Worm (Caenorhabditis elegans) whole organism, L3 larva: Measurements from ENCODE around the gene dhp-2.

Experiments
- ZK546.5 ChIP-seq: sonication (generic microtip); optimal IDR thresholded peaks from 2 replicates; lab custom pipeline; 2017; ENCODE audit warnings: missing biosample characterization, missing genetic modification characterization
- ceh-28 ChIP-seq: fragments of 150-350 bp; optimal IDR thresholded peaks from 2 replicates; lab custom pipeline; 2014; ENCODE audit warnings: missing biosample characterization, missing genetic modification reagents, missing genetic modification characterization
- ceh-9 ChIP-seq: sonication (generic microtip); optimal IDR thresholded peaks from 2 replicates; lab custom pipeline; 2018; ENCODE audit warnings: missing biosample characterization, missing genetic modification characterization
- egl-5 ChIP-seq: fragments of 150-350 bp; optimal IDR thresholded peaks from 2 replicates; lab custom pipeline; 2017; ENCODE audit warnings: missing biosample characterization, missing genetic modification reagents, missing genetic modification characterization, inconsistent platforms
- elt-1 ChIP-seq: fragments of 150-350 bp; optimal IDR thresholded peaks from 2 replicates; lab custom pipeline; 2014; ENCODE audit warnings: missing biosample characterization, missing genetic modification characterization
- elt-3 ChIP-seq, 3 experiments: fragments of 150-350 bp in 1 of 3; sonication (generic microtip) in 2 of 3; optimal IDR thresholded peaks; 2 replicates in 2 of 3; 4 replicates in 1 of 3; lab custom pipeline; 2014 to 2017; ENCODE audit warnings: missing biosample characterization in 3 of 3, missing genetic modification characterization in 3 of 3
- eor-1 ChIP-seq, 2 experiments: fragments of 150-350 bp; optimal IDR thresholded peaks; 2 replicates each; lab custom pipeline; 2014 to 2018; ENCODE audit warnings: missing biosample characterization in 2 of 2, missing genetic modification characterization in 2 of 2
- fkh-10 ChIP-seq: sonication (generic microtip); optimal IDR thresholded peaks from 2 replicates; lab custom pipeline; 2017; ENCODE audit warnings: missing biosample characterization, missing genetic modification reagents, missing genetic modification characterization
- fkh-2 ChIP-seq: fragments of 150-350 bp; optimal IDR thresholded peaks from 2 replicates; lab custom pipeline; 2014; ENCODE audit warnings: missing biosample characterization, missing genetic modification reagents, missing genetic modification characterization
- fos-1 ChIP-seq: fragments of 150-350 bp; optimal IDR thresholded peaks from 2 replicates; lab custom pipeline; 2014; ENCODE audit warnings: missing biosample characterization, missing genetic modification characterization
- hmg-11 ChIP-seq: sonication (generic microtip); optimal IDR thresholded peaks from 2 replicates; lab custom pipeline; 2016; ENCODE audit warnings: missing genetic modification characterization, missing compliant biosample characterization
- lin-15B ChIP-seq: fragments of 150-350 bp; optimal IDR thresholded peaks from 2 replicates; lab custom pipeline; 2014; ENCODE audit warnings: missing biosample characterization, missing genetic modification characterization
- lin-39 ChIP-seq: fragments of 150-350 bp; optimal IDR thresholded peaks from 2 replicates; lab custom pipeline; 2018; ENCODE audit warnings: missing biosample characterization, missing genetic modification reagents, missing genetic modification characterization
- lsy-12 ChIP-seq: sonication (generic microtip); optimal IDR thresholded peaks from 2 replicates; lab custom pipeline; 2016; ENCODE audit warnings: mild to moderate bottlenecking, missing genetic modification characterization, missing compliant biosample characterization
- mdl-1 ChIP-seq: fragments of 150-350 bp; optimal IDR thresholded peaks from 2 replicates; lab custom pipeline; 2014; ENCODE audit warnings: missing biosample characterization, missing genetic modification characterization
- nfya-1 ChIP-seq: sonication (generic microtip); optimal IDR thresholded peaks from 2 replicates; lab custom pipeline; 2017; ENCODE audit warnings: missing genetic modification characterization, mild to moderate bottlenecking, missing compliant biosample characterization, antibody characterized with exemption, moderate library complexity; ENCODE audit not compliant: insufficient read depth
- nhr-11 ChIP-seq: fragments of 150-350 bp; optimal IDR thresholded peaks from 2 replicates; lab custom pipeline; 2014; ENCODE audit warnings: missing biosample characterization, missing genetic modification characterization
- nhr-12 ChIP-seq: fragments of 150-350 bp; optimal IDR thresholded peaks from 2 replicates; lab custom pipeline; 2014; ENCODE audit warnings: missing biosample characterization, missing genetic modification characterization
- nhr-23 ChIP-seq: fragments of 150-350 bp; optimal IDR thresholded peaks from 2 replicates; lab custom pipeline; 2014; ENCODE audit warnings: missing biosample characterization, missing genetic modification reagents, missing genetic modification characterization
- nhr-237 ChIP-seq: fragments of 150-350 bp; optimal IDR thresholded peaks from 2 replicates; lab custom pipeline; 2014; ENCODE audit warnings: missing biosample characterization, missing genetic modification characterization
- nhr-25 ChIP-seq: sonication (generic microtip); optimal IDR thresholded peaks from 2 replicates; lab custom pipeline; 2017; ENCODE audit warnings: missing biosample characterization, missing genetic modification characterization
- nhr-28 ChIP-seq: fragments of 150-350 bp; optimal IDR thresholded peaks from 2 replicates; lab custom pipeline; 2014; ENCODE audit warnings: missing biosample characterization, missing genetic modification characterization
- nhr-43 ChIP-seq: sonication (generic microtip); optimal IDR thresholded peaks from 2 replicates; lab custom pipeline; 2016; ENCODE audit warnings: mild to moderate bottlenecking, missing genetic modification characterization, missing compliant biosample characterization; ENCODE audit not compliant: poor library complexity, severe bottlenecking
- nhr-67 ChIP-seq: fragments of 150-350 bp; optimal IDR thresholded peaks from 2 replicates; lab custom pipeline; 2014; ENCODE audit warnings: missing biosample characterization, missing genetic modification characterization
- pha-4 ChIP-seq: fragments of 150-350 bp; optimal IDR thresholded peaks from 2 replicates; lab custom pipeline; 2014; ENCODE audit warnings: missing biosample characterization, missing genetic modification reagents, missing genetic modification characterization
- pqm-1 ChIP-seq: fragments of 150-350 bp; optimal IDR thresholded peaks from 2 replicates; lab custom pipeline; 2017; ENCODE audit warnings: missing biosample characterization, missing genetic modification characterization, inconsistent platforms
- skn-1 ChIP-seq: fragments of 150-350 bp; optimal IDR thresholded peaks from 2 replicates; lab custom pipeline; 2014; ENCODE audit warnings: missing biosample characterization, missing genetic modification characterization
- unc-62 ChIP-seq: fragments of 150-350 bp; sonication (generic microtip); optimal IDR thresholded peaks from 4 replicates; lab custom pipeline; 2014; ENCODE audit warnings: missing biosample characterization, missing genetic modification reagents, missing genetic modification characterization
- ztf-11 ChIP-seq: fragments of 150-350 bp; optimal IDR thresholded peaks from 2 replicates; lab custom pipeline; 2014; ENCODE audit warnings: missing biosample characterization, missing genetic modification characterization

The dhp-2 gene

DNA sequence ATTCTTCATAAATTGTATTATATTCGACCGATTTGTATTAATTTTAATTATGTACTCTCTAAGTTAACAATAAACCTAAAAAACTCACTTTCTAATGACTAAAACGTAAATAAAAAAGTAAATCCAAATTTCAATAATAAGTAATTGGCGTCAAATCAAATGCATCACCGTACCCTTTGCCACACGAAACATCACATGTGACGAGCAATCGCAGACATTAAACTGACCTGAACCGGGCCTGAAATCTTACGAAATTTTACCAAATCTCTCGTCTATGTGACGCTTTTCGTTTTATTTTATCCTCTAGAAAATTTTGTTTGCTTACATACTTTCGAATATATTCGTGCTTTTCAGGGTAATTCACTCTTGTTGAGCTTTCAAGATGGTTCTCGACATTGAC is 25.4 kb downstream of the dhp-2 start, which contains the start of the genes C47E12.2 and sars-1:
Gene C47E12.2 (minus strand): TSS at position 131 of the 400 bp plus-strand sequence.
Gene sars-1 (plus strand): TSS at position 355 of the 400 bp plus-strand sequence.
- TF ChIP-seq elt-3 (tag; optimal IDR thresholded peaks at IDR 0.05; lab: Kevin White, UChicago) (no peak), mdl-1 (tag; lab: Kevin White, UChicago) (no peak), pha-4 (tag; lab: Kevin White, UChicago) (peak; percentile 49), skn-1 (no peak), hmg-11 (tag; lab: Kevin White, UChicago) (peak; percentile 42), ztf-11 (tag; lab: Kevin White, UChicago) (no peak), lin-15B (tag; lab: Kevin White, UChicago) (peak; percentile 43), nfya-1 (tag; lab: Kevin White, UChicago) (peak; percentile 48), egl-5 (tag; lab: Kevin White, UChicago) (peak; percentile 4)

DNA sequence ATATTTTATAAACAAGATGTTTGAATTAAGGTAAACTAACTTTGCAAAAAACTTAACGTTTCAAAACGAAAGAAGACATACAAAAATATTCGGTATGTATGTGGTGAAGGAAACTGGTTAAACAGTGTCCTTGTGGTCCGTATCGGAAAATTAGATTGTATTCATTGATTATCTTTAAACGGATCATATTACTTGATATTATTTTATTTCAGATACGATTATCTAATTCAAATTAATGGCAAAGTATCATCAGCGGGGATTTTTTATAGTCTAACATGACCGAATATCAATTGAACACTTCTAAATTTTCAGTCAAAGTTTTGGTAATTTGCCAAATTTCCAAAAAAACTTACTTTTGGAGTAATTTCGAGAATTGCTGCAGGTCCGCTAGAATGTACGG is 28.9 kb downstream of the dhp-2 start, which contains the start of gene C47E12.13:
Gene C47E12.13 (minus strand): TSS at position 101 of the 400 bp plus-strand sequence.
- TF ChIP-seq nhr-12 (no peak), nhr-23 (tag; lab: Kevin White, UChicago) (no peak), ZK546.5 (tag; lab: Kevin White, UChicago) (no peak), ceh-28 (no peak), lin-39 (tag; lab: Kevin White, UChicago) (no peak), nhr-67 (no peak), ztf-11 (tag; lab: Kevin White, UChicago) (no peak)
- TF ChIP-seq, all 47 proteins: peak for 0

DNA sequence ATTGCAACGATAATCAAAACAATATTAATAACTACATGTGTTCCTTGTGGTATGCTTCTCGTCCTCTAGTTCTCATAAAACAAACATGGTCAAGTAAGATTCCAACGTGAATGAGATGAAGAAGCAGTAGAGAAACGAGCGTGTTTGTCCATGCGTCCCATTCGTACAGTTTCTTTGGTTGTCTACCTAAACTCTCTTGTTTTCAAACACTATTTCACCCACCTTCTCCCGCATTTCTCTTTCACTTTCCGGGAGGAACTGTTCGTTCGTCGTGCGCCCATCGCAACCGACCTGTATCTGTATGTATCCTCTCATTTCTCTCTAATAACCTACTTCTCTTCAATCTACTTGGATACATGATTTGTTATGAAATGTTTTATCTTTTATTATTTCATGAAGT is 29.8 kb downstream of the dhp-2 start:
- peak; percentile 78 for TF ChIP-seq nhr-25 (tag; lab: Kevin White, UChicago)
- TF ChIP-seq nhr-11 (tag; lab: Kevin White, UChicago): no peak
- peak; percentile 22 for TF ChIP-seq hmg-11 (tag; lab: Kevin White, UChicago)
- TF ChIP-seq nhr-43 (tag; lab: Kevin White, UChicago): peak; percentile 41
- TF ChIP-seq nhr-23 (tag; lab: Kevin White, UChicago): peak; percentile 91
- TF ChIP-seq pha-4 (tag; lab: Kevin White, UChicago): peak; percentile 63
- no peak for TF ChIP-seq nhr-28 (tag; lab: Kevin White, UChicago)

DNA sequence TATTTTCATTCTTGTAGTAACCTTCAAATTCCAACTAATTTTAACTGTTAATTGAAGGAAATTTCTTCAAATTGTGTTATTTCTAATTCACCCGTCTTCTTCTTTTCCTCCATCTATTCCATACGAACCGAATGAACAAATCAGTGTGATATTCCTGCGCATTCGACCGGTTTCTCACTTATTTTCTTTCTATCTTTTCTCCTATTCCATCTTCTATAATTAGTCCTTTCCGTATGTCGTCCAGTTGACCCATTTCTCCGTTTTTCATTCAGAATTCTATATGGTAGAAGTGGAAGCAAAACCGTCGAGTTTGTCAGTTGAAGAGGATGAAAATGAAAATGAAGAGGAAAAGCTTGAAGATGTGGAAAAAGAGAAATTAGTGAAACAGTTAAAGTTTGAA is 31.6 kb downstream of the dhp-2 start, which contains the start of gene magu-4:
Gene magu-4 (plus strand): TSS at position 218 of the 400 bp plus-strand sequence.
- TF ChIP-seq nhr-23 (tag; lab: Kevin White, UChicago) (peak; percentile 61), fkh-10 (GFP tag; lab: Kevin White, UChicago) (no peak)

DNA sequence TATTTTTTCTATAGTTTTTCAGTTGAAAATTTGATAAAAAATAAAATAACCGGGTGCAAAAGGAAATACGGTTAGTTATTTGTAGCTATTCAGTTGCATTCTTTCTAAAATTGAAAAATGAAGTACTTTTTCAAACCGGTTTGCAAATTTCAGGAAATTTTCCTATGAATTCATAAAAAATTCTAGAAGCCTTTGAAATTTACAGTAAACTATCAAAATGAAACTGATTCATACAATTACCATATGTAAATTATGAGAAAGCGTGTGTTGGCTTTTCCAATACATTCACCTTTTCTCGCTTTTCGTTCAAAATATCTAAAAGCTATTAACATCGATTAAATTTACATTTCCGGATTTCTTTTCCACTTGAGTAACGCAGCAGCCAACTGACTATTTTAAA is 39.1 kb downstream of the dhp-2 start, which contains the start of gene ent-7:
Gene ent-7 (plus strand): TSS at position 301 of the 400 bp plus-strand sequence.
- TF ChIP-seq elt-1 (tag; lab: Kevin White, UChicago): no peak
- no peak for TF ChIP-seq lsy-12
- TF ChIP-seq nhr-12: no peak

DNA sequence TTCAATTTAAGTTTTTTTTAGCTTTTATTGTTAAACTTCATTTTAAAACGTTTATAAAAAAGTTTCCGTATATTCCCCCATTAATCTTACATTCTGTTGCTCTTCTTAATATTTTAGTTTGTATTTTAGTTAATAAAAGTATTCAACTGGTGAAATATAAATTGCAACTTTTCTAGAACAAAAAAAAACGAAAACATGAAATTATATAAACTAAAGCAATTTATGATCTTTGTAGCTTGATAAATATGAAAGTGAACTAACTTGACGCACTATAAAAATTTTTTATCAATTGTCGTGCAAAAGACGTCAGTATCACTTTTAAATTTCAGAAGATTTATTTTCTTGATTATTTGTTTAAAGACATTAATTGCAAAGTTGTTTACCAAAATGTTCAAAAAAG is 39.7 kb downstream of the dhp-2 start, which contains the start of gene F44D12.2:
Gene F44D12.2 (minus strand): TSS at position 101 of the 400 bp plus-strand sequence.
- TF ChIP-seq pha-4 (tag; lab: Kevin White, UChicago) (peak; percentile 22), nhr-11 (tag; lab: Kevin White, UChicago) (no peak), pqm-1 (tag; lab: Kevin White, UChicago) (peak; percentile 1), egl-5 (tag; lab: Kevin White, UChicago) (no peak), nhr-67 (no peak), nhr-237 (tag; lab: Kevin White, UChicago) (no peak), eor-1 (tag; optimal IDR thresholded peaks at IDR 0.05; lab: Kevin White, UChicago) (no peak)

DNA sequence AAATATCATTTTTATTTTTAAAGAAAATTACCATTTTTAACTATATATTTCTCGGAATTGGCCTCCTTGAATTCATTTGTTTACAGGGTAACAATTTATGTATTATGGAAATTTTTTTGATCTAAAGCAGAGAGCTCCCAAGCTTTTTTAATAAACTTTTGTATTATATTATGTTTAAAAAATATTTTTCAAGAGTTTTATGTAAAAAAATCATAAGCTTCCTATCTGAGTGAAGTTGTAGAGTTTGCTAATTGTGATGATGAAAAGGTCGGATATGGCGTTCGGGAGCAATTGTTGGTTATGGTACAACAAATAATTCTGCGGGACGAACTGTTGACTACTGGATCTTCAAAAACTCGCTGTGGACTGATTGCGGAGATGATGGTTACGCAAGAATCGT is 43.4 kb downstream of the dhp-2 start, which contains the start of gene F44D12.19:
Gene F44D12.19 (plus strand): TSS at position 301 of the 400 bp plus-strand sequence.
- TF ChIP-seq nhr-25 (tag; lab: Kevin White, UChicago) (no peak), egl-5 (tag; lab: Kevin White, UChicago) (no peak), ceh-9 (tag; lab: Kevin White, UChicago) (no peak), unc-62 (GFP tag; lab: Kevin White, UChicago) (no peak), fkh-2 (no peak), ceh-28 (no peak), fos-1 (tag; lab: Kevin White, UChicago) (no peak)
